Fruit fly (Drosophila melanogaster) whole organism, prepupa: ENCODE measurements around the gene Tm1.
A peak's percentile ranks its signal among the peaks of the same experiment; 100 is the strongest.

ENCODE experiments used
- Blimp-1 ChIP-seq: fragments of 200-800 bp; sonication (Bioruptor generic); optimal IDR thresholded peaks from 3 replicates; lab custom pipeline; 2017; ENCODE audit warnings: missing biosample characterization, missing genetic modification characterization, mild to moderate bottlenecking, moderate library complexity, missing genetic modification reagents
- CG11762 ChIP-seq: fragments of 200-800 bp; sonication (Bioruptor generic); optimal IDR thresholded peaks from 3 replicates; lab custom pipeline; 2016; ENCODE audit warnings: missing biosample characterization, missing genetic modification characterization; ENCODE audit not compliant: insufficient read depth
- CG11902 ChIP-seq: fragments of 200-800 bp; sonication (Bioruptor generic); optimal IDR thresholded peaks from 3 replicates; lab custom pipeline; 2016; ENCODE audit warnings: missing biosample characterization, missing genetic modification characterization
- CG15336 ChIP-seq: fragments of 200-800 bp; sonication (Bioruptor generic); IDR thresholded peaks from 2 replicates; pipeline ENCODE4 v1.3.6; 2022; ENCODE audit warnings: missing biosample characterization, missing genetic modification characterization
- CG1621 ChIP-seq: fragments of 200-800 bp; sonication (Bioruptor generic); optimal IDR thresholded peaks from 3 replicates; lab custom pipeline; 2018; ENCODE audit warnings: missing biosample characterization, mild to moderate bottlenecking, missing genetic modification characterization
- CG16779 ChIP-seq: fragments of 200-800 bp; sonication (Bioruptor generic); optimal IDR thresholded peaks from 3 replicates; lab custom pipeline; 2017; ENCODE audit warnings: missing biosample characterization, mild to moderate bottlenecking, missing genetic modification characterization
- CG34406 ChIP-seq: fragments of 200-800 bp; sonication (Bioruptor generic); optimal IDR thresholded peaks from 3 replicates; lab custom pipeline; 2016; ENCODE audit warnings: missing biosample characterization, missing genetic modification characterization
- CG3919 ChIP-seq: fragments of 200-800 bp; sonication (Bioruptor generic); optimal IDR thresholded peaks from 3 replicates; lab custom pipeline; 2016; ENCODE audit warnings: missing biosample characterization, missing genetic modification characterization
- CG4318 ChIP-seq: fragments of 200-800 bp; sonication (Bioruptor generic); optimal IDR thresholded peaks from 3 replicates; lab custom pipeline; 2017; ENCODE audit warnings: missing biosample characterization, mild to moderate bottlenecking, missing genetic modification characterization
- CG6792 ChIP-seq: fragments of 200-800 bp; sonication (Bioruptor generic); optimal IDR thresholded peaks from 3 replicates; lab custom pipeline; 2016; ENCODE audit warnings: missing biosample characterization, missing genetic modification characterization
- CG6808 ChIP-seq: fragments of 200-800 bp; sonication (Bioruptor generic); optimal IDR thresholded peaks from 3 replicates; lab custom pipeline; 2017; ENCODE audit warnings: missing biosample characterization, missing genetic modification characterization, mild to moderate bottlenecking, moderate library complexity, missing genetic modification reagents
- CG7368 ChIP-seq: fragments of 200-800 bp; sonication (Bioruptor generic); optimal IDR thresholded peaks from 3 replicates; lab custom pipeline; 2016; ENCODE audit warnings: missing biosample characterization, missing genetic modification characterization
- CG8119 ChIP-seq: fragments of 200-800 bp; sonication (Bioruptor generic); IDR thresholded peaks from 3 replicates; pipeline ENCODE4 v1.3.6; 2022; ENCODE audit warnings: missing biosample characterization, missing genetic modification characterization
- CG8632 ChIP-seq: fragments of 200-800 bp; sonication (Bioruptor generic); optimal IDR thresholded peaks from 3 replicates; lab custom pipeline; 2016; ENCODE audit warnings: missing biosample characterization, missing genetic modification characterization
- CG9139 ChIP-seq: fragments of 200-800 bp; sonication (Bioruptor generic); optimal IDR thresholded peaks from 3 replicates; lab custom pipeline; 2017; ENCODE audit warnings: missing biosample characterization, mild to moderate bottlenecking, missing genetic modification characterization
- Eip75B ChIP-seq: fragments of 200-800 bp; sonication (Bioruptor generic); optimal IDR thresholded peaks from 3 replicates; lab custom pipeline; 2016; ENCODE audit warnings: missing biosample characterization, missing genetic modification characterization
- Eip78C ChIP-seq: fragments of 200-800 bp; sonication (Bioruptor generic); peaks from one replicate; lab custom pipeline; 2016; ENCODE audit warnings: missing biosample characterization, missing genetic modification characterization
- Eip93F ChIP-seq: fragments of 200-800 bp; sonication (Bioruptor generic); optimal IDR thresholded peaks from 2 replicates; lab custom pipeline; 2016; ENCODE audit warnings: missing biosample characterization, mild to moderate bottlenecking, missing genetic modification characterization
- Ets96B ChIP-seq: fragments of 200-800 bp; optimal IDR thresholded peaks from 2 replicates; lab custom pipeline; 2019; ENCODE audit warnings: missing biosample characterization, mild to moderate bottlenecking, missing genetic modification characterization, moderate library complexity
- Hr38 ChIP-seq: sonication (Bioruptor generic); optimal IDR thresholded peaks from 2 replicates; lab custom pipeline; 2016; ENCODE audit warnings: missing biosample characterization, missing genetic modification characterization
- Hr39 ChIP-seq: fragments of 200-800 bp; sonication (Bioruptor generic); optimal IDR thresholded peaks from 2 replicates; lab custom pipeline; 2016; ENCODE audit warnings: missing biosample characterization, missing genetic modification characterization
- Hr4 ChIP-seq: fragments of 200-800 bp; sonication (Bioruptor generic); optimal IDR thresholded peaks from 3 replicates; lab custom pipeline; 2016; ENCODE audit warnings: missing biosample characterization, missing genetic modification characterization
- Lpt ChIP-seq: fragments of 200-800 bp; sonication (Bioruptor generic); optimal IDR thresholded peaks from 3 replicates; lab custom pipeline; 2016; ENCODE audit warnings: missing biosample characterization, missing genetic modification characterization
- Met ChIP-seq: fragments of 200-800 bp; sonication (Bioruptor generic); optimal IDR thresholded peaks from 3 replicates; lab custom pipeline; 2016; ENCODE audit warnings: missing biosample characterization, missing genetic modification characterization
- Smox ChIP-seq: fragments of 200-800 bp; sonication (Bioruptor generic); optimal IDR thresholded peaks from 3 replicates; lab custom pipeline; 2016; ENCODE audit warnings: missing biosample characterization, missing genetic modification characterization
- Sox102F ChIP-seq: fragments of 200-800 bp; sonication (Bioruptor generic); optimal IDR thresholded peaks from 2 replicates; lab custom pipeline; 2016; ENCODE audit warnings: missing biosample characterization, mild to moderate bottlenecking, missing genetic modification characterization
- Sox14 ChIP-seq: fragments of 200-800 bp; sonication (Bioruptor generic); optimal IDR thresholded peaks from 3 replicates; lab custom pipeline; 2016; ENCODE audit warnings: missing biosample characterization, missing genetic modification characterization
- Sox15 ChIP-seq: fragments of 200-800 bp; sonication (Bioruptor generic); optimal IDR thresholded peaks from 3 replicates; lab custom pipeline; 2016; ENCODE audit warnings: missing biosample characterization, missing genetic modification characterization
- achi ChIP-seq: fragments of 200-800 bp; sonication (Bioruptor generic); optimal IDR thresholded peaks from 3 replicates; lab custom pipeline; 2016; ENCODE audit warnings: missing biosample characterization, missing genetic modification characterization
- acj6 ChIP-seq: fragments of 200-800 bp; sonication (Bioruptor generic); optimal IDR thresholded peaks from 3 replicates; lab custom pipeline; 2016; ENCODE audit warnings: missing biosample characterization, missing genetic modification characterization
- dac ChIP-seq: fragments of 200-800 bp; sonication (Bioruptor generic); optimal IDR thresholded peaks from 2 replicates; lab custom pipeline; 2017; ENCODE audit warnings: missing biosample characterization, mild to moderate bottlenecking, missing genetic modification characterization
- dsx ChIP-seq: fragments of 200-800 bp; optimal IDR thresholded peaks from 3 replicates; lab custom pipeline; 2019; ENCODE audit warnings: missing biosample characterization, mild to moderate bottlenecking, missing genetic modification characterization, moderate library complexity; ENCODE audit not compliant: poor library complexity, severe bottlenecking
- eg ChIP-seq: fragments of 200-800 bp; sonication (Bioruptor generic); IDR thresholded peaks from 3 replicates; pipeline ENCODE4 v1.3.6; 2022; ENCODE audit warnings: missing biosample characterization, missing genetic modification characterization
- fd59A ChIP-seq: fragments of 200-800 bp; sonication (Bioruptor generic); optimal IDR thresholded peaks from 2 replicates; lab custom pipeline; 2017; ENCODE audit warnings: missing biosample characterization, mild to moderate bottlenecking, missing genetic modification characterization, missing genetic modification reagents
- fd85E ChIP-seq: fragments of 200-800 bp; sonication (Bioruptor generic); optimal IDR thresholded peaks from 3 replicates; lab custom pipeline; 2016; ENCODE audit warnings: missing biosample characterization, missing genetic modification characterization
- fkh ChIP-seq: fragments of 200-800 bp; sonication (Bioruptor generic); optimal IDR thresholded peaks from 3 replicates; lab custom pipeline; 2017; ENCODE audit warnings: missing biosample characterization, mild to moderate bottlenecking, missing genetic modification characterization, moderate library complexity
- pdm3 ChIP-seq: fragments of 200-800 bp; sonication (Bioruptor generic); optimal IDR thresholded peaks from 3 replicates; lab custom pipeline; 2016; ENCODE audit warnings: missing biosample characterization, missing genetic modification characterization
- spab ChIP-seq: fragments of 200-800 bp; sonication (Bioruptor generic); optimal IDR thresholded peaks from 2 replicates; lab custom pipeline; 2017; ENCODE audit warnings: missing biosample characterization, mild to moderate bottlenecking, missing genetic modification characterization, missing genetic modification reagents
- ss ChIP-seq, 2 experiments: fragments of 200-800 bp; sonication (Bioruptor generic); optimal IDR thresholded peaks; 2 replicates in 1 of 2; 3 replicates in 1 of 2; lab custom pipeline; 2017 to 2018; ENCODE audit warnings: mild to moderate bottlenecking in 2 of 2, missing biosample characterization in 2 of 2, missing genetic modification characterization in 2 of 2, moderate library complexity in 1 of 2
- svp ChIP-seq: fragments of 200-800 bp; sonication (Bioruptor generic); peaks from one replicate; lab custom pipeline; 2016; ENCODE audit warnings: missing biosample characterization, missing genetic modification characterization
- topi ChIP-seq: fragments of 200-800 bp; sonication (Bioruptor generic); optimal IDR thresholded peaks from 3 replicates; lab custom pipeline; 2016; ENCODE audit warnings: missing biosample characterization, missing genetic modification characterization

The Tm1 gene

dm6 chr3R:15310695-15311094, 32.7 kb downstream of the Tm1 start:
- TF ChIP-seq Hr4: no peak
- no peak for TF ChIP-seq dac (GFP tag; lab: Kevin White, UChicago)
- no peak for TF ChIP-seq ss (GFP tag; optimal IDR thresholded peaks at IDR 0.05; lab: Kevin White, UChicago)
- no peak for TF ChIP-seq CG11762
- no peak for TF ChIP-seq Met (GFP tag; lab: Kevin White, UChicago)
- TF ChIP-seq CG6808: no peak
- no peak for TF ChIP-seq fkh (GFP tag; lab: Kevin White, UChicago)
- no peak for TF ChIP-seq Lpt (GFP tag; lab: Kevin White, UChicago)
- no peak for TF ChIP-seq Ets96B (tag; lab: Kevin White, UChicago)
- TF ChIP-seq Blimp-1: no peak
- no peak for TF ChIP-seq Hr38 (GFP tag; lab: Kevin White, UChicago)
- TF ChIP-seq Eip93F (GFP tag; lab: Kevin White, UChicago): no peak

- no peak for TF ChIP-seq CG4318 (GFP tag; lab: Kevin White, UChicago)
- no peak for TF ChIP-seq CG7368
- TF ChIP-seq CG11762: no peak
- TF ChIP-seq CG9139 (GFP tag; lab: Kevin White, UChicago): no peak
- no peak for TF ChIP-seq Sox102F (GFP tag; lab: Kevin White, UChicago)
- TF ChIP-seq CG6792 (GFP tag; lab: Kevin White, UChicago): no peak
- no peak for TF ChIP-seq pdm3 (GFP tag; lab: Kevin White, UChicago)
- no peak for TF ChIP-seq CG1621 (tag; lab: Kevin White, UChicago)
- TF ChIP-seq Sox14 (GFP tag; lab: Kevin White, UChicago): no peak
- TF ChIP-seq Smox (GFP tag; lab: Kevin White, UChicago): no peak
- no peak for TF ChIP-seq CG16779
- TF ChIP-seq Hr39 (GFP tag; lab: Kevin White, UChicago): no peak
- no peak for TF ChIP-seq Lpt (GFP tag; lab: Kevin White, UChicago)
- TF ChIP-seq spab (GFP tag; lab: Kevin White, UChicago): no peak
- TF ChIP-seq dac (GFP tag; lab: Kevin White, UChicago): no peak
These were observed 35.8 kb downstream of the Tm1 start for dm6 chr3R:15313836-15314235.

- peak; percentile 44 for TF ChIP-seq Blimp-1
- no peak for TF ChIP-seq topi (GFP tag; lab: Kevin White, UChicago)
- TF ChIP-seq CG34406: no peak
- peak; percentile 34 for TF ChIP-seq Eip78C (GFP tag; lab: Kevin White, UChicago)
These were observed 38.3 kb downstream of the Tm1 start, which contains the start of gene CG14866 for dm6 chr3R:15316326-15316725. Gene CG14866 (plus strand): TSS chr3R:15316471.

- peak; percentile 48 for TF ChIP-seq achi
- peak; percentile 20 for TF ChIP-seq Sox15 (GFP tag; lab: Kevin White, UChicago)
- TF ChIP-seq CG3919: peak; percentile 63
- TF ChIP-seq CG11902: peak; percentile 16
- TF ChIP-seq Eip93F (GFP tag; lab: Kevin White, UChicago): no peak
- peak; percentile 46 for TF ChIP-seq CG6792 (GFP tag; lab: Kevin White, UChicago)
- peak; percentile 37; the same call in 1 of the 3 replicates for TF ChIP-seq CG8119
- TF ChIP-seq Lpt (GFP tag; lab: Kevin White, UChicago): peak; percentile 2
- TF ChIP-seq CG4318 (GFP tag; lab: Kevin White, UChicago): no peak
- no peak for TF ChIP-seq CG9139 (GFP tag; lab: Kevin White, UChicago)
- peak in 1 of 2 experiments; percentile 42 for TF ChIP-seq ss (GFP tag; optimal IDR thresholded peaks at IDR 0.05; lab: Kevin White, UChicago)
- peak; percentile 61 for TF ChIP-seq Eip75B (GFP tag; lab: Kevin White, UChicago)
- TF ChIP-seq Blimp-1: peak; percentile 7
- TF ChIP-seq CG16779: no peak
- 0 out of 2 replicates have a peak, but pooled peaks have one; percentile 24 for TF ChIP-seq CG15336 (GFP tag; lab: Robert Waterston, UW)
- TF ChIP-seq svp (GFP tag; lab: Kevin White, UChicago): no peak
- TF ChIP-seq Sox102F (GFP tag; lab: Kevin White, UChicago): no peak
- TF ChIP-seq eg (GFP tag; lab: Robert Waterston, UW): peak; percentile 54
- TF ChIP-seq acj6 (GFP tag; lab: Kevin White, UChicago): peak; percentile 56
- TF ChIP-seq fd59A (GFP tag; lab: Kevin White, UChicago): peak; percentile 30
- TF ChIP-seq Eip78C (GFP tag; lab: Kevin White, UChicago): peak; percentile 89
- no peak for TF ChIP-seq Smox (GFP tag; lab: Kevin White, UChicago)
- no peak for TF ChIP-seq spab (GFP tag; lab: Kevin White, UChicago)
- peak; percentile 26 for TF ChIP-seq CG1621 (tag; lab: Kevin White, UChicago)
- peak; percentile 31 for TF ChIP-seq dsx
- peak; percentile 34 for TF ChIP-seq Ets96B (tag; lab: Kevin White, UChicago)
- TF ChIP-seq fd85E (GFP tag; lab: Kevin White, UChicago): no peak
- peak; percentile 61 for TF ChIP-seq Sox14 (GFP tag; lab: Kevin White, UChicago)
- TF ChIP-seq CG8632 (GFP tag; lab: Kevin White, UChicago): peak; percentile 40
- peak; percentile 24 for TF ChIP-seq CG7368
These were observed 42.1 kb downstream of the Tm1 start, which contains the start of the genes CG6276 and CG44040 for dm6 chr3R:15319912-15320746. Gene CG6276 (minus strand): TSS chr3R:15320069. Gene CG44040 (plus strand): TSS chr3R:15320378.
